Worm (Caenorhabditis elegans): ENCODE data around the gene srh-298.

Gene srh-298

ce11 chrV:17857901-17858300, 39.2 kb downstream of the srh-298 start (continued):
- no peak for TF ChIP-seq Y67H2A.10 (GFP tag; conservative IDR thresholded peaks at IDR 0.05)
- no peak for TF ChIP-seq C17E4.6 (GFP tag; IDR thresholded peaks at IDR 0.05)
- TF ChIP-seq F23B12.7 (tag; optimal IDR thresholded peaks at IDR 0.05; ENCODE audit: insufficient read depth): no peak
- TF ChIP-seq sdz-38 (tag; optimal IDR thresholded peaks at IDR 0.05): no peak
- TF ChIP-seq K12H6.12 (tag; optimal IDR thresholded peaks at IDR 0.05): peak; percentile 82
- TF ChIP-seq F22D6.2 (tag; optimal IDR thresholded peaks at IDR 0.05): no peak
- no peak for TF ChIP-seq Y95B8A.8 (GFP tag; IDR thresholded peaks at IDR 0.05)
- no peak for TF ChIP-seq sea-2 (GFP tag; IDR thresholded peaks at IDR 0.05)
- TF ChIP-seq ceh-40 (GFP tag; IDR thresholded peaks at IDR 0.05): no peak
- no peak for TF ChIP-seq F39B2.1 (GFP tag; IDR thresholded peaks at IDR 0.05)
- TF ChIP-seq nhr-120 (GFP tag; IDR thresholded peaks at IDR 0.05): no peak
- no peak for TF ChIP-seq lag-1 (GFP tag; IDR thresholded peaks at IDR 0.05)
- no peak for TF ChIP-seq unc-62 (GFP tag; optimal IDR thresholded peaks at IDR 0.05)
- TF ChIP-seq egl-44 (GFP tag; IDR thresholded peaks at IDR 0.05): 0 out of 2 replicates have a peak, but pooled peaks have one; percentile 49
- TF ChIP-seq lsy-27 (tag; optimal IDR thresholded peaks at IDR 0.05; ENCODE audit: borderline replicate concordance, insufficient read depth): no peak
- TF ChIP-seq lin-26 (GFP tag; IDR thresholded peaks at IDR 0.05): peak; percentile 49; the same call in 1 of the 2 replicates
- TF ChIP-seq bed-1 (GFP tag; IDR thresholded peaks at IDR 0.05): no peak
- TF ChIP-seq hrde-1 (tag; optimal IDR thresholded peaks at IDR 0.05; ENCODE audit: borderline replicate concordance): no peak
- no peak for TF ChIP-seq Y79H2A.3 (GFP tag; conservative IDR thresholded peaks at IDR 0.05)
- TF ChIP-seq B0261.1 (tag; optimal IDR thresholded peaks at IDR 0.05): no peak
- TF ChIP-seq hsf-1 (GFP tag; IDR thresholded peaks at IDR 0.05): peak; percentile 84
- TF ChIP-seq attf-6 (GFP tag; IDR thresholded peaks at IDR 0.05): no peak
- TF ChIP-seq B0019.2 (GFP tag; conservative IDR thresholded peaks at IDR 0.05): no peak
- no peak for TF ChIP-seq zim-3 (tag; optimal IDR thresholded peaks at IDR 0.05)
- no peak for TF ChIP-seq nfya-1 (tag; optimal IDR thresholded peaks at IDR 0.05; ENCODE audit: borderline replicate concordance, insufficient read depth)
- TF ChIP-seq hmg-1.2 (GFP tag; IDR thresholded peaks at IDR 0.05): peak; percentile 96
- TF ChIP-seq chd-7 (tag; optimal IDR thresholded peaks at IDR 0.05): no peak
- peak; percentile 63 for TF ChIP-seq somi-1 (GFP tag; optimal IDR thresholded peaks at IDR 0.05)
- TF ChIP-seq athp-1 (tag; optimal IDR thresholded peaks at IDR 0.05): no peak
- TF ChIP-seq K11D2.4 (GFP tag; IDR thresholded peaks at IDR 0.05): peak; percentile 70
- TF ChIP-seq snpc-1.3 (tag; optimal IDR thresholded peaks at IDR 0.05; ENCODE audit: insufficient read depth): no peak
- no peak for TF ChIP-seq pha-4 (tag; optimal IDR thresholded peaks at IDR 0.05)
- no peak for TF ChIP-seq ceh-58 (GFP tag; IDR thresholded peaks at IDR 0.05)
- peak; percentile 17; the same call in 1 of the 2 replicates for TF ChIP-seq hmg-20 (GFP tag; IDR thresholded peaks at IDR 0.05)
- TF ChIP-seq mes-4 (tag; optimal IDR thresholded peaks at IDR 0.05): no peak
- no peak for TF ChIP-seq efl-1 (GFP tag; optimal IDR thresholded peaks at IDR 0.05)
- TF ChIP-seq ztf-28 (GFP tag; IDR thresholded peaks at IDR 0.05): no peak
- no peak for TF ChIP-seq rcor-1 (GFP tag; IDR thresholded peaks at IDR 0.05)
- TF ChIP-seq ztf-6 (GFP tag; IDR thresholded peaks at IDR 0.05): no peak
- TF ChIP-seq D2030.7 (GFP tag; IDR thresholded peaks at IDR 0.05): no peak
- TF ChIP-seq T07F8.4 (tag; optimal IDR thresholded peaks at IDR 0.05): no peak
- no peak for TF ChIP-seq ceh-79 (tag; optimal IDR thresholded peaks at IDR 0.05)
- no peak for TF ChIP-seq hlh-26 (GFP tag; conservative IDR thresholded peaks at IDR 0.05)
- peak; percentile 76 for TF ChIP-seq ceh-27 (GFP tag; optimal IDR thresholded peaks at IDR 0.05)
- TF ChIP-seq ceh-100 (GFP tag; IDR thresholded peaks at IDR 0.05): 0 out of 2 replicates have a peak, but pooled peaks have one; percentile 15
- peak; percentile 56 for TF ChIP-seq tbp1 (GFP tag; optimal IDR thresholded peaks at IDR 0.05)
- TF ChIP-seq zfh-2 (GFP tag; conservative IDR thresholded peaks at IDR 0.05): peak; percentile 93
- TF ChIP-seq him-1 (tag; optimal IDR thresholded peaks at IDR 0.05): no peak
